Worm (Caenorhabditis elegans): ENCODE data around the gene C33H5.16.

- TF ChIP-seq R02D3.7 (tag; optimal IDR thresholded peaks at IDR 0.05), result no peak
- no peak for TF ChIP-seq lin-39 (tag; optimal IDR thresholded peaks at IDR 0.05)
Observed at ce11 chrIV:7839923-7840322, 36.8 kb upstream of the C33H5.16 start.
